Worm (Caenorhabditis elegans) whole organism, L3 larva: ENCODE results near the gene F08F8.11.

Experiments used
- R02D3.7 ChIP-seq: fragments of 150-350 bp; optimal IDR thresholded peaks from 2 replicates; lab custom pipeline; 2014; ENCODE audit warnings: missing biosample characterization, missing genetic modification characterization
- ZK546.5 ChIP-seq: sonication (generic microtip); optimal IDR thresholded peaks from 2 replicates; lab custom pipeline; 2017; ENCODE audit warnings: missing biosample characterization, missing genetic modification characterization
- aly-2 ChIP-seq: fragments of 150-350 bp; optimal IDR thresholded peaks from 2 replicates; lab custom pipeline; 2014; ENCODE audit warnings: missing biosample characterization, missing genetic modification characterization
- ama-1 ChIP-seq: fragments of 150-350 bp; optimal IDR thresholded peaks from 2 replicates; lab custom pipeline; 2018
- ceh-16 ChIP-seq: sonication (generic microtip); optimal IDR thresholded peaks from 2 replicates; lab custom pipeline; 2017; ENCODE audit warnings: missing biosample characterization, missing genetic modification characterization
- ceh-28 ChIP-seq: fragments of 150-350 bp; optimal IDR thresholded peaks from 2 replicates; lab custom pipeline; 2014; ENCODE audit warnings: missing biosample characterization, missing genetic modification reagents, missing genetic modification characterization
- ceh-82 ChIP-seq: fragments of 150-350 bp; optimal IDR thresholded peaks from 2 replicates; lab custom pipeline; 2014; ENCODE audit warnings: missing biosample characterization, missing genetic modification characterization
- egl-27 ChIP-seq: sonication (generic microtip); optimal IDR thresholded peaks from 4 replicates; lab custom pipeline; 2017; ENCODE audit warnings: missing biosample characterization, missing genetic modification reagents, missing genetic modification characterization
- egl-5 ChIP-seq: fragments of 150-350 bp; optimal IDR thresholded peaks from 2 replicates; lab custom pipeline; 2017; ENCODE audit warnings: missing biosample characterization, missing genetic modification reagents, missing genetic modification characterization, inconsistent platforms
- elt-2 ChIP-seq: sonication (generic microtip); optimal IDR thresholded peaks from 2 replicates; lab custom pipeline; 2016; ENCODE audit warnings: missing genetic modification reagents, mild to moderate bottlenecking, missing genetic modification characterization, missing compliant biosample characterization
- elt-3 ChIP-seq, 3 experiments: fragments of 150-350 bp in 1 of 3; sonication (generic microtip) in 2 of 3; optimal IDR thresholded peaks; 2 replicates in 2 of 3; 4 replicates in 1 of 3; lab custom pipeline; 2014 to 2017; ENCODE audit warnings: missing biosample characterization in 3 of 3, missing genetic modification characterization in 3 of 3
- eor-1 ChIP-seq, 2 experiments: fragments of 150-350 bp; optimal IDR thresholded peaks; 2 replicates each; lab custom pipeline; 2014 to 2018; ENCODE audit warnings: missing biosample characterization in 2 of 2, missing genetic modification characterization in 2 of 2
- fkh-10 ChIP-seq: sonication (generic microtip); optimal IDR thresholded peaks from 2 replicates; lab custom pipeline; 2017; ENCODE audit warnings: missing biosample characterization, missing genetic modification reagents, missing genetic modification characterization
- fos-1 ChIP-seq: fragments of 150-350 bp; optimal IDR thresholded peaks from 2 replicates; lab custom pipeline; 2014; ENCODE audit warnings: missing biosample characterization, missing genetic modification characterization
- hmg-11 ChIP-seq: sonication (generic microtip); optimal IDR thresholded peaks from 2 replicates; lab custom pipeline; 2016; ENCODE audit warnings: missing genetic modification characterization, missing compliant biosample characterization
- jun-1 ChIP-seq: fragments of 150-350 bp; optimal IDR thresholded peaks from 2 replicates; lab custom pipeline; 2014; ENCODE audit warnings: missing biosample characterization, missing genetic modification reagents, missing genetic modification characterization
- lin-15B ChIP-seq: fragments of 150-350 bp; optimal IDR thresholded peaks from 2 replicates; lab custom pipeline; 2014; ENCODE audit warnings: missing biosample characterization, missing genetic modification characterization
- lsy-12 ChIP-seq: sonication (generic microtip); optimal IDR thresholded peaks from 2 replicates; lab custom pipeline; 2016; ENCODE audit warnings: mild to moderate bottlenecking, missing genetic modification characterization, missing compliant biosample characterization
- mdl-1 ChIP-seq: fragments of 150-350 bp; optimal IDR thresholded peaks from 2 replicates; lab custom pipeline; 2014; ENCODE audit warnings: missing biosample characterization, missing genetic modification characterization
- mml-1 ChIP-seq: fragments of 150-350 bp; sonication (generic microtip); optimal IDR thresholded peaks from 3 replicates; lab custom pipeline; 2014; ENCODE audit warnings: missing biosample characterization, missing genetic modification characterization
- nfya-1 ChIP-seq: sonication (generic microtip); optimal IDR thresholded peaks from 2 replicates; lab custom pipeline; 2017; ENCODE audit warnings: missing genetic modification characterization, mild to moderate bottlenecking, missing compliant biosample characterization, antibody characterized with exemption, moderate library complexity; ENCODE audit not compliant: insufficient read depth
- nhr-11 ChIP-seq: fragments of 150-350 bp; optimal IDR thresholded peaks from 2 replicates; lab custom pipeline; 2014; ENCODE audit warnings: missing biosample characterization, missing genetic modification characterization
- nhr-12 ChIP-seq: fragments of 150-350 bp; optimal IDR thresholded peaks from 2 replicates; lab custom pipeline; 2014; ENCODE audit warnings: missing biosample characterization, missing genetic modification characterization
- nhr-237 ChIP-seq: fragments of 150-350 bp; optimal IDR thresholded peaks from 2 replicates; lab custom pipeline; 2014; ENCODE audit warnings: missing biosample characterization, missing genetic modification characterization
- nhr-25 ChIP-seq: sonication (generic microtip); optimal IDR thresholded peaks from 2 replicates; lab custom pipeline; 2017; ENCODE audit warnings: missing biosample characterization, missing genetic modification characterization
- nhr-28 ChIP-seq: fragments of 150-350 bp; optimal IDR thresholded peaks from 2 replicates; lab custom pipeline; 2014; ENCODE audit warnings: missing biosample characterization, missing genetic modification characterization
- nhr-43 ChIP-seq: sonication (generic microtip); optimal IDR thresholded peaks from 2 replicates; lab custom pipeline; 2016; ENCODE audit warnings: mild to moderate bottlenecking, missing genetic modification characterization, missing compliant biosample characterization; ENCODE audit not compliant: poor library complexity, severe bottlenecking
- nhr-77 ChIP-seq: fragments of 150-350 bp; optimal IDR thresholded peaks from 2 replicates; lab custom pipeline; 2014; ENCODE audit warnings: missing biosample characterization, missing genetic modification characterization
- pha-4 ChIP-seq: fragments of 150-350 bp; optimal IDR thresholded peaks from 2 replicates; lab custom pipeline; 2014; ENCODE audit warnings: missing biosample characterization, missing genetic modification reagents, missing genetic modification characterization
- pqm-1 ChIP-seq: fragments of 150-350 bp; optimal IDR thresholded peaks from 2 replicates; lab custom pipeline; 2017; ENCODE audit warnings: missing biosample characterization, missing genetic modification characterization, inconsistent platforms
- sea-2 ChIP-seq: fragments of 150-350 bp; sonication (generic microtip); optimal IDR thresholded peaks from 4 replicates; lab custom pipeline; 2014; ENCODE audit warnings: missing biosample characterization, missing genetic modification reagents, missing genetic modification characterization
- skn-1 ChIP-seq: fragments of 150-350 bp; optimal IDR thresholded peaks from 2 replicates; lab custom pipeline; 2014; ENCODE audit warnings: missing biosample characterization, missing genetic modification characterization
- snpc-4 ChIP-seq: fragments of 150-350 bp; optimal IDR thresholded peaks from 2 replicates; lab custom pipeline; 2014; ENCODE audit warnings: missing biosample characterization, missing genetic modification characterization
- tbx-2 ChIP-seq: sonication (generic microtip); optimal IDR thresholded peaks from 2 replicates; lab custom pipeline; 2016; ENCODE audit warnings: mild to moderate bottlenecking, missing genetic modification characterization, missing compliant biosample characterization
- unc-39 ChIP-seq: sonication (generic microtip); optimal IDR thresholded peaks from 4 replicates; lab custom pipeline; 2017; ENCODE audit warnings: missing biosample characterization, missing genetic modification characterization
- zag-1 ChIP-seq: fragments of 150-350 bp; optimal IDR thresholded peaks from 2 replicates; lab custom pipeline; 2014; ENCODE audit warnings: missing biosample characterization, missing genetic modification characterization
- ztf-11 ChIP-seq: fragments of 150-350 bp; optimal IDR thresholded peaks from 2 replicates; lab custom pipeline; 2014; ENCODE audit warnings: missing biosample characterization, missing genetic modification characterization
- ztf-4 ChIP-seq: fragments of 150-350 bp; optimal IDR thresholded peaks from 2 replicates; lab custom pipeline; 2014; ENCODE audit warnings: missing biosample characterization, missing genetic modification characterization

The F08F8.11 gene

DNA sequence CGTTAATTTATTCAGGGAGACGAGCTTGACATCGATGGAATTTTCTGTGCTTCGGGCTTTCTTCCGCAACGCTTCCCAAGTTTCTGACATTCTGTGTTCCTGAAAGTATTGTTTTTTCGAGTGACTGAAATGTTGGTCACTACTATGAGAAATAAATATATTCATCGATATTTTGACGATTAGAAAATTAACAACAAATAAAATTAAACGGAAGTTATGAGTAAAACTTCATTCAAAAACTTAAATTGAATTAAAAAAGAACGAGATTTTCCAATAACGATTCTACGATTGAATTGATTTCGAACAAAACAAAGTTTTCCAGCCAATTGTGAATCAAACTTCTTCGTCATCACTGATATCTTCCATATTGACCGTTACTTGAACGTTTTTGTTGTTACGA lies 16.6 kb upstream of the F08F8.11 start, which contains the start of gene gos-28:
Gene gos-28, minus strand, starts transcription at position 101 of the 400 bp plus-strand sequence.
- no peak for TF ChIP-seq egl-27
- no peak for TF ChIP-seq nhr-12 (tag; lab: Kevin White, UChicago)
- TF ChIP-seq elt-2 (tag; lab: Kevin White, UChicago): no peak
- TF ChIP-seq nhr-237: no peak
- no peak for TF ChIP-seq mml-1 (tag; lab: Kevin White, UChicago)
- no peak for TF ChIP-seq tbx-2 (tag; lab: Kevin White, UChicago)
- no peak for TF ChIP-seq fkh-10 (GFP tag; lab: Kevin White, UChicago)
- TF ChIP-seq ZK546.5 (tag; lab: Kevin White, UChicago): no peak
- no peak for TF ChIP-seq nhr-11 (tag; lab: Kevin White, UChicago)
- TF ChIP-seq jun-1 (tag; lab: Kevin White, UChicago): no peak
- no peak for TF ChIP-seq nhr-28 (tag; lab: Kevin White, UChicago)
- TF ChIP-seq unc-39: no peak
- TF ChIP-seq ceh-82: no peak
- no peak for TF ChIP-seq ama-1 (lab: Kevin White, UChicago)
- no peak for TF ChIP-seq ztf-11 (tag; lab: Kevin White, UChicago)

DNA sequence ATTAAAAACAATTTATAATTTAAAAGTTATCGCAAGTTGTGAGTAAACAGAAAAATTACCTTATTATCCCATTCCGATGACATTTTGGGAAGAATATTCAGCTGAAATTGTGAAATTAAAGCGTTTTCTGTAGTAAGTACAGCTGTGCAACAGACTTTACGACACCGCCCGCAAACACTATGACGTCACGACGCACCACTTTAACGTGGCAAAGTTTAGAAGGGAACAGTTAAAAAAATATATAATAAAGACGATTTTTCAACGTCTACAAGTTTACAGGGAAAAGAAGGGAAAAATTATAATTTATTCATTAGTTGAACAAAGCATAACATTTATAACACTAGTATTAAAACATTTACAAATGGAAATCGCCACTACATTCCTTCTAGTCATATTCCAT lies 11.8 kb upstream of the F08F8.11 start, which contains the start of gene F08F8.9:
Gene F08F8.9, minus strand, starts transcription at position 101 of the 400 bp plus-strand sequence.
- TF ChIP-seq R02D3.7: no peak
- TF ChIP-seq nhr-25 (tag; lab: Kevin White, UChicago): no peak
- TF ChIP-seq nhr-77 (tag; lab: Kevin White, UChicago): no peak
- no peak for TF ChIP-seq zag-1 (tag; lab: Kevin White, UChicago)
- no peak for TF ChIP-seq elt-3 (tag; optimal IDR thresholded peaks at IDR 0.05; lab: Kevin White, UChicago)
- TF ChIP-seq egl-5: no peak
- peak; percentile 1 for TF ChIP-seq elt-2 (tag; lab: Kevin White, UChicago)
- no peak for TF ChIP-seq sea-2
- peak; percentile 4 for TF ChIP-seq pha-4 (tag; lab: Kevin White, UChicago)
- no peak for TF ChIP-seq pqm-1 (tag; lab: Kevin White, UChicago)
- TF ChIP-seq mdl-1: no peak
- TF ChIP-seq aly-2 (tag; lab: Kevin White, UChicago): no peak
- no peak for TF ChIP-seq egl-27
- TF ChIP-seq skn-1 (tag; lab: Kevin White, UChicago): no peak

DNA sequence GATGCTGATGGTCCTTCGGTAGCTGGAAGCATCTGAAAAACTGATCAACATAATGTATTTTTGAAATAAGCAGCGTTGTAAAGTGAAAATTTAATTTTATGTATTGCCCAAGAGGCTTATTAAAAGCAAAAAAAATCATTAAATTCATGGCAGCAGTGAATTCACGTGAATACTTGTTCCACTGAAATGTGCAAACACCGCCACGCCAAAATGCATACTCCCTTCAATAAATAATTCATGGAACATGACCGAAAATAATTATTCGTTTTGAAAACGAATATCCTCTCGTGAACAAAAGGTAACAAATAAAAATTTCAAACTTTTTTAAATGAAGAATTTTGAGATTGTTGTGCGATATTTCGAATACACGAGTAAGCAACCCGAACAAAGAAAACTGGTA lies 8.3 kb upstream of the F08F8.11 start, which contains the start of gene F08F8.10:
Gene F08F8.10, minus strand, starts transcription at position 38 of the 400 bp plus-strand sequence.
- TF ChIP-seq egl-5: peak; percentile 35
- no peak for TF ChIP-seq ztf-11 (tag; lab: Kevin White, UChicago)
- peak; percentile 27 for TF ChIP-seq hmg-11
- TF ChIP-seq snpc-4 (tag; lab: Kevin White, UChicago): peak; percentile 47
- TF ChIP-seq sea-2: no peak
- no peak for TF ChIP-seq ceh-16 (tag; lab: Kevin White, UChicago)
- peak; percentile 63 for TF ChIP-seq pha-4 (tag; lab: Kevin White, UChicago)
- TF ChIP-seq lsy-12 (tag; lab: Kevin White, UChicago): no peak
- peak; percentile 33 for TF ChIP-seq nfya-1 (tag; lab: Kevin White, UChicago)
- TF ChIP-seq ceh-82: no peak
- TF ChIP-seq nhr-25 (tag; lab: Kevin White, UChicago): peak; percentile 18
- TF ChIP-seq fos-1 (tag; lab: Kevin White, UChicago): no peak
- TF ChIP-seq ama-1 (lab: Kevin White, UChicago): no peak
- TF ChIP-seq R02D3.7: no peak

DNA sequence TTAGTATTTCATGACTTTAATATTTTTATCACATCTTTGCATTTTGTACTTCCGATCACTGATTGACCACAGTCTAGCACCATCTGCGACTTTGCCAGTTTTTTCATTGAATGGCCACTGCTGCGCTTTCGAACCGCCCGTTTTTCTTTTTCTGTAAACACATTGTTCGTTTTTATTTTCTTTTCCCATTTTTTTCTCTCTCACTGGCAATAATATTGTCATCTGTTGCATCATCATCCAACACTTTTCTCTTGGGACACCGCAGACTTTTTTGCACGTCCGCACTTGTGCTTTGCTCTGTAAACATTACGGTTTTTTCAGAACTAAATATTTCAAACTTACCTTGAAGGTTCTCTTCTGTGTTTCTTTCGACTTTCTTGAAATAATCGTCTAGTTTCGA lies 7.1 kb upstream of the F08F8.11 start:
- no peak for TF ChIP-seq lin-15B (tag; lab: Kevin White, UChicago)
- TF ChIP-seq mdl-1: no peak
- no peak for TF ChIP-seq elt-3 (tag; optimal IDR thresholded peaks at IDR 0.05; lab: Kevin White, UChicago)
- no peak for TF ChIP-seq hmg-11
- no peak for TF ChIP-seq nhr-43 (tag; lab: Kevin White, UChicago)
- no peak for TF ChIP-seq ceh-28 (tag; lab: Kevin White, UChicago)
- no peak for TF ChIP-seq ztf-4
- TF ChIP-seq eor-1 (tag; optimal IDR thresholded peaks at IDR 0.05; lab: Kevin White, UChicago): no peak
- no peak for TF ChIP-seq fos-1 (tag; lab: Kevin White, UChicago)
- TF ChIP-seq nfya-1 (tag; lab: Kevin White, UChicago): peak; percentile 8
- TF ChIP-seq pha-4 (tag; lab: Kevin White, UChicago): peak; percentile 82
- no peak for TF ChIP-seq R02D3.7
